Worm (Caenorhabditis elegans): ENCODE data around the gene W05H5.1.

DNA sequence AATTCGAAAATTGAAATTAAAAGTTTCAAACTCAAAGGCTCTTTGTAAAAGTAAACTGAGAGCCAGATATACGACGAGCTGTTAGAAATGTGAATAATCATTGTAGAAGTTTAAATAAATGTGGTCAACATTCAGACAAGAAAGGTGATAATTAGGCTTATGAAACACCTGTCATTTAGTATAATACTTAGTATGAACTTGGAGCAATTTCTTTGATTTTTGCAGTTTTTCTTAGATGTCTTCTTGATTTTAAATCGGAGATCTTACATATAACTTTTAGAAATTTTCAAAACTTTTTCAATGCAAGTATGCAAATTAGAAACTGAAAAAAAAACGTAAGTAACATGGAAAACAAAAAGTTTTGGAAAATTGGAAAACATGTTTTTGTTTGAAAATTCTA, 38.2 kb downstream of the W05H5.1 start, which contains the start of gene sre-30:
- no peak for TF ChIP-seq nhr-76 (tag; optimal IDR thresholded peaks at IDR 0.05)
- TF ChIP-seq jun-1 (tag; optimal IDR thresholded peaks at IDR 0.05), result no peak
